Fruit fly (Drosophila melanogaster): ENCODE measurements around the gene CG31140.
A peak's percentile ranks its signal among the peaks of the same experiment; 100 is the strongest.

Gene CG31140

dm6 chr3R:23992823-23993797 lies 30.1 kb downstream of the CG31140 start, which contains the start of the genes Epp and Rab7:
Gene Epp, minus strand, starts transcription at chr3R:23992916.
Gene Rab7, plus strand, starts transcription at chr3R:23993008.
- no peak for TF ChIP-seq Rel (GFP tag; optimal IDR thresholded peaks at IDR 0.05)
- TF ChIP-seq Rel (tag; optimal IDR thresholded peaks at IDR 0.05) = peak; percentile 67
- peak; percentile 38 for TF ChIP-seq HLH106 (tag; optimal IDR thresholded peaks at IDR 0.05)
- no peak for TF ChIP-seq Mio (GFP tag; optimal IDR thresholded peaks at IDR 0.05)
- TF ChIP-seq Hnf4 (GFP tag; optimal IDR thresholded peaks at IDR 0.05) = peak; percentile 83
- TF ChIP-seq h (GFP tag; optimal IDR thresholded peaks at IDR 0.05) = peak; percentile 67
- TF ChIP-seq usp (GFP tag; optimal IDR thresholded peaks at IDR 0.05) = no peak
- TF ChIP-seq Hr78 (GFP tag; optimal IDR thresholded peaks at IDR 0.05) = no peak
- no peak for TF ChIP-seq brk (GFP tag; optimal IDR thresholded peaks at IDR 0.05)
- TF ChIP-seq pan (optimal IDR thresholded peaks at IDR 0.05) = no peak
- TF ChIP-seq tai (GFP tag; optimal IDR thresholded peaks at IDR 0.05) = no peak
- TF ChIP-seq GATAd (GFP tag; optimal IDR thresholded peaks at IDR 0.05) = peak; percentile 43
- peak; percentile 71 for TF ChIP-seq rgr (GFP tag; optimal IDR thresholded peaks at IDR 0.05)
- TF ChIP-seq Jra (GFP tag; optimal IDR thresholded peaks at IDR 0.05) = peak; percentile 51
- TF ChIP-seq Abd-B (GFP tag; optimal IDR thresholded peaks at IDR 0.05) = no peak
- TF ChIP-seq dsf (GFP tag; optimal IDR thresholded peaks at IDR 0.05; ENCODE audit: borderline replicate concordance) = peak; percentile 52
- TF ChIP-seq foxo (GFP tag; optimal IDR thresholded peaks at IDR 0.05) = peak in 1 of 2 experiments; percentile 66
- TF ChIP-seq N (GFP tag; optimal IDR thresholded peaks at IDR 0.05) = no peak
- TF ChIP-seq CrebA (GFP tag; optimal IDR thresholded peaks at IDR 0.05; ENCODE audit: borderline replicate concordance) = no peak
- no peak for TF ChIP-seq CG32264 (GFP tag; optimal IDR thresholded peaks at IDR 0.05)
- TF ChIP-seq Dfd (GFP tag; optimal IDR thresholded peaks at IDR 0.05) = no peak
- TF ChIP-seq Myc (optimal IDR thresholded peaks at IDR 0.05) = no peak
- TF ChIP-seq sv (GFP tag; optimal IDR thresholded peaks at IDR 0.05) = no peak
- no peak for TF ChIP-seq woc (GFP tag; optimal IDR thresholded peaks at IDR 0.05)
- peak; percentile 17 for TF ChIP-seq psq (GFP tag; optimal IDR thresholded peaks at IDR 0.05)
- TF ChIP-seq CG9705 (GFP tag; optimal IDR thresholded peaks at IDR 0.05) = no peak
- TF ChIP-seq dl (GFP tag; optimal IDR thresholded peaks at IDR 0.05; ENCODE audit: insufficient read depth in 1 of 2, partially characterized antibody in 2 of 2) = no peak
- peak; percentile 88 for TF ChIP-seq Hr83 (GFP tag; optimal IDR thresholded peaks at IDR 0.05; ENCODE audit: poor library complexity, severe bottlenecking)
- TF ChIP-seq OdsH (GFP tag; optimal IDR thresholded peaks at IDR 0.05) = peak; percentile 45
- no peak for TF ChIP-seq Dif (GFP tag; optimal IDR thresholded peaks at IDR 0.05; ENCODE audit: partially characterized antibody)
- peak; percentile 99 for TF ChIP-seq Vsx2 (GFP tag; optimal IDR thresholded peaks at IDR 0.05; ENCODE audit: partially characterized antibody)
- TF ChIP-seq Sp1 (GFP tag; optimal IDR thresholded peaks at IDR 0.05) = peak; percentile 56
- TF ChIP-seq dmrt93B (GFP tag; optimal IDR thresholded peaks at IDR 0.05) = no peak
- TF ChIP-seq sage (GFP tag; optimal IDR thresholded peaks at IDR 0.05) = no peak
- peak; percentile 69 for TF ChIP-seq br (GFP tag; optimal IDR thresholded peaks at IDR 0.05)
- TF ChIP-seq ey (GFP tag; optimal IDR thresholded peaks at IDR 0.05) = peak; percentile 35
- peak; percentile 9 for TF ChIP-seq jim (GFP tag; optimal IDR thresholded peaks at IDR 0.05)
- TF ChIP-seq lola (GFP tag; optimal IDR thresholded peaks at IDR 0.05) = no peak
- peak; percentile 55 for TF ChIP-seq fru (GFP tag; optimal IDR thresholded peaks at IDR 0.05)

dm6 chr3R:23994578-23994977 lies 31.6 kb downstream of the CG31140 start:
- TF ChIP-seq br (GFP tag; optimal IDR thresholded peaks at IDR 0.05) (no peak), ey (GFP tag; optimal IDR thresholded peaks at IDR 0.05) (no peak), woc (GFP tag; optimal IDR thresholded peaks at IDR 0.05) (no peak), tai (GFP tag; optimal IDR thresholded peaks at IDR 0.05) (no peak), Mio (GFP tag; optimal IDR thresholded peaks at IDR 0.05) (no peak), fru (GFP tag; optimal IDR thresholded peaks at IDR 0.05) (no peak), dl (GFP tag; optimal IDR thresholded peaks at IDR 0.05; ENCODE audit: insufficient read depth in 1 of 2, partially characterized antibody in 2 of 2) (no peak)
